Worm (Caenorhabditis elegans): Measurements from ENCODE around the gene snb-2.

DNA sequence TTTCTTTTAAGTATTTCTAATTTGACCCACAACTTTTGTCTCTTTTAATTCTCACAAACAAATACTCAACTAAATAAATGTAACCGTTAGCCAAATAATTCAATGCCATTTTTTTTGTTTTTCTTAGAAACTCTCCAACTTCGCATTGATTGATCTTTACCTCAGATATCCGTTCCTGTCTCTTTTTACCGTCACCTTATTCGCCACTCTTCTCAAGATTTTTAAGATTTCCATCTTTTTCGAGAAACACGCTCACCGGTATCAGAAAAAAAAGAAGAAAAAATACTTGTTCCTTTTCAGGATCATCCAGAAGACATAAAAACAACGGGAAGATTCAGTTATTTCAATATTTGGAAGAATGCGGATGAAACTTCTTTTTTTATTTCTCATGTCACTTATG is 12.6 kb upstream of the snb-2 start, which contains the start of gene F23H12.5:
- TF ChIP-seq ama-1 (optimal IDR thresholded peaks at IDR 0.05) (no peak), ets-7 (tag; optimal IDR thresholded peaks at IDR 0.05) (no peak), scrt-1 (GFP tag; IDR thresholded peaks at IDR 0.05) (no peak), aly-1 (tag; optimal IDR thresholded peaks at IDR 0.05) (no peak), B0310.2 (tag; optimal IDR thresholded peaks at IDR 0.05) (no peak), flt-1 (GFP tag; IDR thresholded peaks at IDR 0.05) (no peak), F13C5.2 (tag; optimal IDR thresholded peaks at IDR 0.05) (no peak), ceh-36 (tag; optimal IDR thresholded peaks at IDR 0.05) (no peak)

Measured in whole organism, early embryonic.